Worm (Caenorhabditis elegans) whole organism, mixed stage, embryonic: ENCODE data around the gene mex-5.

Experiments
- lsy-2 ChIP-seq: fragments of 150-350 bp; optimal IDR thresholded peaks from 2 replicates; lab custom pipeline; 2014; ENCODE audit warnings: missing biosample characterization, missing genetic modification characterization
- nhr-237 ChIP-seq: fragments of 150-350 bp; optimal IDR thresholded peaks from 2 replicates; lab custom pipeline; 2014; ENCODE audit warnings: missing biosample characterization, missing genetic modification characterization
- snpc-4 ChIP-seq: fragments of 150-350 bp; optimal IDR thresholded peaks from 2 replicates; lab custom pipeline; 2014; ENCODE audit warnings: missing biosample characterization, missing genetic modification characterization
- unc-39 ChIP-seq: fragments of 150-350 bp; optimal IDR thresholded peaks from 2 replicates; lab custom pipeline; 2014; ENCODE audit warnings: missing biosample characterization, missing genetic modification characterization
- unc-62 ChIP-seq: fragments of 150-350 bp; optimal IDR thresholded peaks from 2 replicates; lab custom pipeline; 2014; ENCODE audit warnings: missing biosample characterization, missing genetic modification reagents, missing genetic modification characterization

DNA sequence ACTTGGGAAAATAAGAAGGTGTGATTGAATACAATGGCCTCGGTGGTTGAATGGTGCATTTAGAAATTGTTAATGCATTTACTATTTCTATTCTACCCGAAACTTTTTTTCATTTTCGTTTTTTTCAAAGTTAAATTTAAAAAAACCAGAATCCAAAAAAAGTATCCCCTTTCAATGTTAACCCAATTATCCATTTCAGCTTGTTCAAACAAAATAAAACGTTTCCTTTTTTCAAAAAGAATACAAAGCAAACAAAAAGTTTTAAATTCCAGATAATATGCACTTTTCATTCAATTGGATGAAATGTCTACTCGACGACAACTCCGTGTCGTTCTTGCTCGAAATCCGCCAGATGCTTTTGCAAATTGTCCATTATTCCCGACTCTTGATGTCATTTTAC, 11.0 kb upstream of the mex-5 start, which contains the start of gene W02A2.5:
- TF ChIP-seq lsy-2 (tag; lab: Kevin White, UChicago) (no peak), nhr-237 (no peak), unc-62 (no peak), unc-39 (tag; lab: Kevin White, UChicago) (no peak), snpc-4 (tag; lab: Kevin White, UChicago) (no peak)
